Fruit fly (Drosophila melanogaster): ENCODE data around the gene Vti1a.

DNA sequence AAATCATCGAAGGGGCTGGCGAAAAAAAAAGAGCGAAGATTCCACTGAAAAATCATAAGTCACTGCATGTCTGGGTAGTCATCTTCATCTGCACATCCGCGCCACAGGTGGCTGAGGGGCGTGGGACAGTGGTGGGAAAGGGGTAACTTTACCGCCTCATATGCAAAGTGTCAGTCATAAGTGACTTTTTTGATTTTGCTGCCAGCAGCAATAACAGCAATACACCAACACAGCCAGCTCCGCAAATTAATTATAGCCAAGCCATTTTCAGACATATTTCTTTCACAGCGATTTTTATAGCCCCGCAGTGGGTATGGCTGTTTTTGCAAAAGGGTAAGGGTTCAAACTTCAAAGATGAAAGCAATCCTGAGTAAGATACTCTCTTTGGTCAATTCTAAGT lies 25.7 kb upstream of the Vti1a start:
- TF ChIP-seq pan (optimal IDR thresholded peaks at IDR 0.05) (no peak), Dll (optimal IDR thresholded peaks at IDR 0.05) (no peak), usp (GFP tag; optimal IDR thresholded peaks at IDR 0.05) (no peak), psq (optimal IDR thresholded peaks at IDR 0.05) (no peak), EcR (GFP tag; optimal IDR thresholded peaks at IDR 0.05) (no peak)
